Worm (Caenorhabditis elegans) whole organism, young adult: ENCODE measurements around the gene C25H3.3.

Experiments
- F55B11.4 ChIP-seq: sonication (generic microtip); optimal IDR thresholded peaks from 2 replicates; lab custom pipeline; 2016; ENCODE audit warnings: missing compliant biosample characterization, missing genetic modification characterization, borderline replicate concordance; ENCODE audit not compliant: insufficient read depth
- ama-1 ChIP-seq, 3 experiments: fragments of 150-350 bp in 1 of 3; sonication (generic microtip) in 2 of 3; optimal IDR thresholded peaks; 2 replicates each; lab custom pipeline; 2014 to 2018; ENCODE audit warnings: missing biosample characterization in 2 of 3, missing genetic modification characterization in 2 of 3, missing genetic modification reagents in 2 of 3
- ceh-79 ChIP-seq: sonication (generic microtip); optimal IDR thresholded peaks from 2 replicates; lab custom pipeline; 2017; ENCODE audit warnings: mild to moderate bottlenecking, missing genetic modification characterization, missing compliant biosample characterization
- ceh-91 ChIP-seq: fragments of 200-800 bp; sonication (Bioruptor generic); IDR thresholded peaks from 2 replicates; pipeline ENCODE4 v1.3.6; 2022; ENCODE audit warnings: missing genetic modification reagents, missing genetic modification characterization, missing compliant biosample characterization
- egrh-3 ChIP-seq: fragments of 200-800 bp; sonication (Bioruptor generic); IDR thresholded peaks from 2 replicates; pipeline ENCODE4 v1.3.6; 2022; ENCODE audit warnings: missing genetic modification reagents, missing genetic modification characterization, missing compliant biosample characterization
- lag-1 ChIP-seq: fragments of 200-800 bp; sonication (Bioruptor generic); IDR thresholded peaks from 2 replicates; pipeline ENCODE4 v1.3.6; 2022; ENCODE audit warnings: missing genetic modification reagents, missing genetic modification characterization, missing compliant biosample characterization
- madf-8 ChIP-seq: fragments of 200-800 bp; sonication (Bioruptor generic); conservative IDR thresholded peaks from 2 replicates; pipeline ENCODE4 v1.3.6; 2022; ENCODE audit warnings: missing genetic modification reagents, missing genetic modification characterization, missing compliant biosample characterization
- pha-4 ChIP-seq: fragments of 150-350 bp; sonication (generic microtip); optimal IDR thresholded peaks from 2 replicates; lab custom pipeline; 2014; ENCODE audit warnings: missing biosample characterization, missing genetic modification reagents, missing genetic modification characterization

DNA sequence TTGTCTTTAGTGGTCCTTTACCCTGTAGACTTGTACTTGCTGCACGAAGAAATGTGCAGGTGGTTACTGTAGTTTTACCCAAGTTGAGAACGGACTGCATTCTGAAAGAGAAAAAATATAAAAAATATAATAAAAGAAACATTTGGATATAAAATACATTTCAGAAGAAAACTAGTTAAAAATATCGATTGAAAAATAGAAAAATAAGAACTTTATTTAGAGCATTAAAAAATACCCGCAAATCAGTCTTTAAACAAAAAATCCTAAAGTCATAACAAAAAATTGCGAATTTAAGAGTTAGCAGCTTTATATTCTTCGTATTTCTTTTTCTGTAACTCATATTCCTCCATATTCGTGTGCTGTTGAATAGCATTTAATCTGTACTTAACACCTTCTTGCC lies 25.2 kb upstream of the C25H3.3 start, which contains the start of gene C25H3.7:
- TF ChIP-seq madf-8 (GFP tag; lab: Robert Waterston, UW) (no peak), ama-1 (optimal IDR thresholded peaks at IDR 0.05; lab: Kevin White, UChicago) (no peak), ama-1 (GFP tag; optimal IDR thresholded peaks at IDR 0.05; lab: Kevin White, UChicago) (no peak), ceh-91 (GFP tag; lab: Robert Waterston, UW) (no peak), egrh-3 (no peak), pha-4 (no peak), F55B11.4 (tag; lab: Kevin White, UChicago) (no peak), ceh-79 (tag; lab: Kevin White, UChicago) (no peak), lag-1 (no peak)
